Worm (Caenorhabditis elegans) whole organism, L1 larva: ENCODE measurements around the gene let-711.
A peak's percentile ranks its signal among the peaks of the same experiment; 100 is the strongest.

Experiments used
- ama-1 ChIP-seq: fragments of 150-350 bp; optimal IDR thresholded peaks from 2 replicates; lab custom pipeline; 2014
- skn-1 ChIP-seq: fragments of 150-350 bp; optimal IDR thresholded peaks from 2 replicates; lab custom pipeline; 2014; ENCODE audit warnings: missing biosample characterization, missing genetic modification characterization
- unc-98 ChIP-seq: fragments of 200-800 bp; sonication (Bioruptor generic); IDR thresholded peaks from 2 replicates; pipeline ENCODE4 v1.3.6; 2022; ENCODE audit warnings: missing genetic modification characterization, missing compliant biosample characterization
- ztf-4 ChIP-seq: fragments of 150-350 bp; optimal IDR thresholded peaks from 2 replicates; lab custom pipeline; 2014; ENCODE audit warnings: missing biosample characterization, missing genetic modification characterization

- TF ChIP-seq ztf-4 (tag; lab: Kevin White, UChicago) (no peak), skn-1 (tag; lab: Kevin White, UChicago) (peak; percentile 48), unc-98 (GFP tag; lab: Robert Waterston, UW) (no peak), ama-1 (no peak)
These were observed 16.9 kb upstream of the let-711 start, which contains the start of gene inf-1 for ce11 chrIII:6929558-6930167.
